Fruit fly (Drosophila melanogaster) whole organism, embryonic: ENCODE measurements around the gene CG33293.
A peak's percentile ranks its signal among the peaks of the same experiment; 100 is the strongest.

ENCODE experiments used
- Bdp1 ChIP-seq: fragments of 200-800 bp; sonication (Bioruptor generic); optimal IDR thresholded peaks from 3 replicates; lab custom pipeline; 2016; ENCODE audit warnings: missing biosample characterization, missing genetic modification characterization
- CG10209 ChIP-seq: fragments of 200-800 bp; sonication (Bioruptor generic); optimal IDR thresholded peaks from 3 replicates; lab custom pipeline; 2017; ENCODE audit warnings: missing biosample characterization, mild to moderate bottlenecking, missing genetic modification characterization, missing genetic modification reagents
- CG11504 ChIP-seq: fragments of 200-800 bp; sonication (Bioruptor generic); optimal IDR thresholded peaks from 3 replicates; lab custom pipeline; 2019; ENCODE audit warnings: missing biosample characterization, mild to moderate bottlenecking, missing genetic modification characterization, moderate library complexity
- CG12155 ChIP-seq: fragments of 200-800 bp; sonication (Bioruptor generic); optimal IDR thresholded peaks from 3 replicates; lab custom pipeline; 2016; ENCODE audit warnings: missing biosample characterization, missing genetic modification characterization
- CG12236 ChIP-seq: fragments of 200-800 bp; sonication (Bioruptor generic); optimal IDR thresholded peaks from 2 replicates; lab custom pipeline; 2016; ENCODE audit warnings: missing biosample characterization, missing genetic modification characterization
- CG12942 ChIP-seq: fragments of 200-800 bp; sonication (Bioruptor generic); optimal IDR thresholded peaks from 3 replicates; lab custom pipeline; 2016; ENCODE audit warnings: missing biosample characterization, missing genetic modification characterization
- CG14860 ChIP-seq: fragments of 200-800 bp; sonication (Bioruptor generic); IDR thresholded peaks from 3 replicates; pipeline ENCODE4 v1.3.6; 2022; ENCODE audit warnings: missing biosample characterization, missing genetic modification characterization; ENCODE audit not compliant: partially characterized antibody
- CG16863 ChIP-seq: fragments of 200-800 bp; sonication (Bioruptor generic); optimal IDR thresholded peaks from 3 replicates; lab custom pipeline; 2016; ENCODE audit warnings: missing biosample characterization, missing genetic modification characterization
- CG17612 ChIP-seq: fragments of 200-800 bp; sonication (Bioruptor generic); IDR thresholded peaks from 2 replicates; pipeline ENCODE4 v1.3.6; 2022; ENCODE audit warnings: missing biosample characterization, missing genetic modification characterization
- CG18599 ChIP-seq: fragments of 200-800 bp; sonication (Bioruptor generic); optimal IDR thresholded peaks from 3 replicates; lab custom pipeline; 2017; ENCODE audit warnings: missing biosample characterization, missing genetic modification characterization, mild to moderate bottlenecking, moderate library complexity, missing genetic modification reagents
- CG31365 ChIP-seq: fragments of 200-800 bp; sonication (Bioruptor generic); optimal IDR thresholded peaks from 2 replicates; lab custom pipeline; 2018; ENCODE audit warnings: missing biosample characterization, mild to moderate bottlenecking, missing genetic modification characterization
- CG3163 ChIP-seq: fragments of 200-800 bp; sonication (Bioruptor generic); optimal IDR thresholded peaks from 3 replicates; lab custom pipeline; 2016; ENCODE audit warnings: missing biosample characterization, missing genetic modification characterization
- CG32532 ChIP-seq: fragments of 200-800 bp; sonication (Bioruptor generic); IDR thresholded peaks from 2 replicates; pipeline ENCODE4 v1.3.6; 2022; ENCODE audit warnings: missing biosample characterization, missing genetic modification characterization
- CG4328 ChIP-seq: fragments of 200-800 bp; sonication (Bioruptor generic); optimal IDR thresholded peaks from 3 replicates; lab custom pipeline; 2017; ENCODE audit warnings: missing biosample characterization, missing genetic modification reagents, missing genetic modification characterization
- CG8765 ChIP-seq: fragments of 200-800 bp; sonication (Bioruptor generic); IDR thresholded peaks from 2 replicates; pipeline ENCODE4 v1.3.6; 2022; ENCODE audit warnings: missing biosample characterization, missing genetic modification characterization
- Dad ChIP-seq: fragments of 200-800 bp; sonication (Bioruptor generic); optimal IDR thresholded peaks from 3 replicates; lab custom pipeline; 2016; ENCODE audit warnings: missing biosample characterization, missing genetic modification characterization
- Dfd ChIP-seq, 2 experiments: fragments of >200 bp; optimal IDR thresholded peaks; 2 replicates each; lab custom pipeline; 2017; ENCODE audit warnings: missing biosample characterization in 2 of 2, missing genetic modification characterization in 2 of 2
- Dp ChIP-seq: fragments of 200-800 bp; sonication (Bioruptor generic); optimal IDR thresholded peaks from 2 replicates; lab custom pipeline; 2018; ENCODE audit warnings: missing biosample characterization, mild to moderate bottlenecking, missing genetic modification characterization, moderate library complexity
- Hr39 ChIP-seq: fragments of >200 bp; optimal IDR thresholded peaks from 2 replicates; lab custom pipeline; 2017
- Hr51 ChIP-seq, 2 experiments: fragments of 200-800 bp; sonication (Bioruptor generic); optimal IDR thresholded peaks; 2 replicates in 1 of 2; 3 replicates in 1 of 2; lab custom pipeline; 2016 to 2018; ENCODE audit warnings: missing biosample characterization in 2 of 2, missing genetic modification characterization in 2 of 2, mild to moderate bottlenecking in 1 of 2, moderate library complexity in 1 of 2
- Kr ChIP-seq: fragments of 200-800 bp; sonication (Bioruptor generic); optimal IDR thresholded peaks from 2 replicates; lab custom pipeline; 2017; ENCODE audit warnings: missing biosample characterization, mild to moderate bottlenecking, missing genetic modification characterization
- Lpt ChIP-seq: fragments of >200 bp; optimal IDR thresholded peaks from 2 replicates; lab custom pipeline; 2018; ENCODE audit warnings: missing biosample characterization, missing genetic modification characterization
- MBD-R2 ChIP-seq: fragments of 200-800 bp; sonication (Bioruptor generic); IDR thresholded peaks from 2 replicates; pipeline ENCODE4 v1.3.6; 2022; ENCODE audit warnings: missing biosample characterization, missing genetic modification characterization
- Myb ChIP-seq: fragments of 200-800 bp; sonication (Bioruptor generic); optimal IDR thresholded peaks from 2 replicates; lab custom pipeline; 2016; ENCODE audit warnings: missing biosample characterization, missing genetic modification characterization
- NK7.1 ChIP-seq: fragments of 200-800 bp; sonication (Bioruptor generic); optimal IDR thresholded peaks from 3 replicates; lab custom pipeline; 2016; ENCODE audit warnings: missing biosample characterization, missing genetic modification characterization
- PHDP ChIP-seq: fragments of 200-800 bp; sonication (Bioruptor generic); optimal IDR thresholded peaks from 3 replicates; lab custom pipeline; 2018; ENCODE audit warnings: missing biosample characterization, mild to moderate bottlenecking, missing genetic modification characterization, moderate library complexity
- Rx ChIP-seq: fragments of 200-800 bp; sonication (Bioruptor generic); IDR thresholded peaks from 2 replicates; pipeline ENCODE4 v1.3.6; 2022; ENCODE audit warnings: missing biosample characterization, missing genetic modification characterization
- Sry-δ ChIP-seq: fragments of 200-800 bp; sonication (Bioruptor generic); optimal IDR thresholded peaks from 2 replicates; lab custom pipeline; 2016; ENCODE audit warnings: missing biosample characterization, missing genetic modification characterization
- ab ChIP-seq: fragments of 200-800 bp; sonication (Bioruptor generic); optimal IDR thresholded peaks from 2 replicates; lab custom pipeline; 2016; ENCODE audit warnings: missing biosample characterization, missing genetic modification characterization
- al ChIP-seq: fragments of 200-800 bp; sonication (Bioruptor generic); IDR thresholded peaks from 2 replicates; pipeline ENCODE4 v1.3.6; 2022; ENCODE audit warnings: missing biosample characterization, missing genetic modification characterization
- ato ChIP-seq: fragments of 200-800 bp; sonication (Bioruptor generic); IDR thresholded peaks from 2 replicates; pipeline ENCODE4 v1.3.6; 2022; ENCODE audit warnings: missing biosample characterization, missing genetic modification characterization; ENCODE audit not compliant: partially characterized antibody
- az2 ChIP-seq: fragments of 200-800 bp; sonication (Bioruptor generic); optimal IDR thresholded peaks from 3 replicates; lab custom pipeline; 2016; ENCODE audit warnings: missing biosample characterization, missing genetic modification characterization
- crol ChIP-seq: fragments of 200-800 bp; sonication (Bioruptor generic); IDR thresholded peaks from 2 replicates; pipeline ENCODE4 v1.3.6; 2022; ENCODE audit warnings: missing biosample characterization, missing genetic modification characterization
- eve ChIP-seq, 2 experiments: fragments of >200 bp; optimal IDR thresholded peaks; 2 replicates each; lab custom pipeline; 2017; ENCODE audit warnings: missing biosample characterization in 2 of 2, missing genetic modification characterization in 2 of 2
- ewg ChIP-seq: fragments of 200-800 bp; sonication (Bioruptor generic); optimal IDR thresholded peaks from 3 replicates; lab custom pipeline; 2017; ENCODE audit warnings: mild to moderate bottlenecking, missing biosample characterization, missing genetic modification reagents, missing genetic modification characterization
- gsb-n ChIP-seq: fragments of 200-800 bp; sonication (Bioruptor generic); optimal IDR thresholded peaks from 3 replicates; lab custom pipeline; 2018; ENCODE audit warnings: missing biosample characterization, mild to moderate bottlenecking, missing genetic modification characterization
- gt ChIP-seq: fragments of 200-800 bp; sonication (Bioruptor generic); IDR thresholded peaks from 2 replicates; pipeline ENCODE4 v1.3.6; 2022; ENCODE audit warnings: missing biosample characterization, missing genetic modification characterization
- her ChIP-seq: fragments of 200-800 bp; sonication (Bioruptor generic); optimal IDR thresholded peaks from 2 replicates; lab custom pipeline; 2016; ENCODE audit warnings: missing biosample characterization, missing genetic modification characterization
- klu ChIP-seq: fragments of 200-800 bp; sonication (Bioruptor generic); IDR thresholded peaks from 2 replicates; pipeline ENCODE4 v1.3.6; 2022; ENCODE audit warnings: missing biosample characterization, missing genetic modification characterization
- lola ChIP-seq, 3 experiments: fragments of >200 bp in 2 of 3; fragments of 200-800 bp in 1 of 3; sonication (Bioruptor generic) in 1 of 3; optimal IDR thresholded peaks; 2 replicates each; lab custom pipeline; 2017 to 2019; ENCODE audit warnings: missing biosample characterization in 3 of 3, missing genetic modification characterization in 3 of 3, mild to moderate bottlenecking in 1 of 3, moderate library complexity in 1 of 3
- luna ChIP-seq: fragments of 200-800 bp; sonication (Bioruptor generic); optimal IDR thresholded peaks from 2 replicates; lab custom pipeline; 2016; ENCODE audit warnings: missing biosample characterization, missing genetic modification characterization
- p53 ChIP-seq: fragments of 200-800 bp; sonication (Bioruptor generic); optimal IDR thresholded peaks from 2 replicates; lab custom pipeline; 2016; ENCODE audit warnings: missing biosample characterization, missing genetic modification characterization
- pan ChIP-seq, 4 experiments: fragments of >200 bp in 3 of 4; fragments of 200-800 bp in 1 of 4; sonication (Bioruptor generic) in 1 of 4; optimal IDR thresholded peaks in 3 of 4; IDR thresholded peaks in 1 of 4; 2 replicates each; pipeline versions ENCODE4 v1.3.6 to Lab custom; 2017 to 2022; ENCODE audit warnings: missing biosample characterization in 2 of 4, missing genetic modification characterization in 2 of 4, mixed read lengths in 1 of 4
- peb ChIP-seq: fragments of 200-800 bp; sonication (Bioruptor generic); IDR thresholded peaks from 2 replicates; pipeline ENCODE4 v1.3.6; 2022; ENCODE audit warnings: missing biosample characterization, missing genetic modification characterization
- pros ChIP-seq: fragments of 200-800 bp; sonication (Bioruptor generic); optimal IDR thresholded peaks from 3 replicates; lab custom pipeline; 2019; ENCODE audit warnings: missing biosample characterization, mild to moderate bottlenecking, missing genetic modification characterization, moderate library complexity
- psq ChIP-seq: fragments of 200-800 bp; sonication (Bioruptor generic); optimal IDR thresholded peaks from 2 replicates; lab custom pipeline; 2017; ENCODE audit warnings: missing biosample characterization, missing genetic modification characterization
- sqz ChIP-seq: fragments of 200-800 bp; sonication (Bioruptor generic); optimal IDR thresholded peaks from 3 replicates; lab custom pipeline; 2018; ENCODE audit warnings: missing biosample characterization, mild to moderate bottlenecking, missing genetic modification characterization
- stc ChIP-seq: fragments of 200-800 bp; sonication (Bioruptor generic); IDR thresholded peaks from 2 replicates; pipeline ENCODE4 v1.3.6; 2022; ENCODE audit warnings: missing biosample characterization, missing genetic modification characterization
- tap ChIP-seq: fragments of 200-800 bp; optimal IDR thresholded peaks from 3 replicates; lab custom pipeline; 2019; ENCODE audit warnings: missing biosample characterization, mild to moderate bottlenecking, missing genetic modification characterization, moderate library complexity
- vfl ChIP-seq: fragments of 200-800 bp; sonication (Bioruptor generic); optimal IDR thresholded peaks from 2 replicates; lab custom pipeline; 2016; ENCODE audit warnings: missing biosample characterization, missing genetic modification characterization
- wdn ChIP-seq: fragments of 200-800 bp; sonication (Bioruptor generic); IDR thresholded peaks from 2 replicates; pipeline ENCODE4 v1.3.6; 2022; ENCODE audit warnings: missing biosample characterization, missing genetic modification characterization

The CG33293 gene

dm6 chr3R:5198302-5198701 is 42.2 kb downstream of the CG33293 start (continued):
- TF ChIP-seq az2 (GFP tag; lab: Kevin White, UChicago) = peak; percentile 10
- peak; percentile 56; the same call in 1 of the 2 replicates for TF ChIP-seq stc (GFP tag; lab: Robert Waterston, UW)
- peak; percentile 45 for TF ChIP-seq Myb (GFP tag; lab: Kevin White, UChicago)
- TF ChIP-seq gt = no peak
- TF ChIP-seq her (GFP tag; lab: Kevin White, UChicago) = peak; percentile 67
- TF ChIP-seq Rx (GFP tag; lab: Robert Waterston, UW) = peak; percentile 18; the same call in 1 of the 2 replicates
- TF ChIP-seq CG16863 (GFP tag; lab: Kevin White, UChicago) = peak; percentile 30
- TF ChIP-seq Bdp1 (GFP tag; lab: Kevin White, UChicago) = peak; percentile 37
- TF ChIP-seq Kr (GFP tag; lab: Kevin White, UChicago) = no peak
- TF ChIP-seq klu (GFP tag; lab: Robert Waterston, UW) = peak; percentile 41; the same call in 1 of the 2 replicates
- no peak for TF ChIP-seq Dp
- TF ChIP-seq eve (GFP tag; optimal IDR thresholded peaks at IDR 0.05; lab: Kevin White, UChicago) = no peak
- no peak for TF ChIP-seq Dfd (GFP tag; optimal IDR thresholded peaks at IDR 0.05; lab: Kevin White, UChicago)
- peak; percentile 61 for TF ChIP-seq PHDP
- TF ChIP-seq crol (GFP tag; lab: Robert Waterston, UW) = no peak
- TF ChIP-seq wdn = 0 out of 2 replicates have a peak, but pooled peaks have one; percentile 36
- TF ChIP-seq CG32532 = peak; percentile 75; the same call in 1 of the 2 replicates
- TF ChIP-seq pan (optimal IDR thresholded peaks at IDR 0.05; lab: Kevin White, UChicago) = no peak
- peak in 1 of 2 experiments; percentile 69 for TF ChIP-seq pan (GFP tag; optimal IDR thresholded peaks at IDR 0.05 in 1 of 2, IDR thresholded peaks at IDR 0.05 in 1 of 2)
- no peak for TF ChIP-seq ab (GFP tag; lab: Kevin White, UChicago)
- TF ChIP-seq sqz (GFP tag; lab: Kevin White, UChicago) = no peak
- no peak for TF ChIP-seq ato (GFP tag; lab: Robert Waterston, UW)
- no peak for TF ChIP-seq CG12236 (GFP tag; lab: Kevin White, UChicago)
- TF ChIP-seq CG3163 (GFP tag; lab: Kevin White, UChicago) = peak; percentile 39
- TF ChIP-seq Dad (GFP tag; lab: Kevin White, UChicago) = peak; percentile 6
- TF ChIP-seq lola (GFP tag; optimal IDR thresholded peaks at IDR 0.05; lab: Kevin White, UChicago) = no peak
- peak; percentile 27 for TF ChIP-seq luna (GFP tag; lab: Kevin White, UChicago)
- TF ChIP-seq psq (GFP tag; lab: Kevin White, UChicago) = no peak
- TF ChIP-seq CG12942 = peak; percentile 6
- peak; percentile 12 for TF ChIP-seq Sry-δ (GFP tag; lab: Kevin White, UChicago)
- TF ChIP-seq vfl = peak; percentile 53
- no peak for TF ChIP-seq peb (GFP tag; lab: Robert Waterston, UW)
- peak; percentile 57 for TF ChIP-seq CG10209 (GFP tag; lab: Kevin White, UChicago)
- TF ChIP-seq MBD-R2 (GFP tag; lab: Robert Waterston, UW) = peak; percentile 17; the same call in 1 of the 2 replicates
- TF ChIP-seq CG8765 (GFP tag; lab: Robert Waterston, UW) = no peak
- no peak for TF ChIP-seq p53 (GFP tag; lab: Kevin White, UChicago)
- TF ChIP-seq CG18599 (GFP tag; lab: Kevin White, UChicago) = peak; percentile 93
- no peak for TF ChIP-seq tap (tag; lab: Kevin White, UChicago)
- no peak for TF ChIP-seq pros (GFP tag; lab: Kevin White, UChicago)
- peak; percentile 31 to 61 for TF ChIP-seq Hr51 (GFP tag; optimal IDR thresholded peaks at IDR 0.05; lab: Kevin White, UChicago)
- no peak for TF ChIP-seq Hr39
- no peak for TF ChIP-seq CG17612
- no peak for TF ChIP-seq CG4328
- TF ChIP-seq CG31365 (tag; lab: Kevin White, UChicago) = peak; percentile 39
- peak; percentile 31; the same call in 1 of the 2 replicates for TF ChIP-seq al (GFP tag; lab: Robert Waterston, UW)
- TF ChIP-seq NK7.1 (GFP tag; lab: Kevin White, UChicago) = peak; percentile 32
- TF ChIP-seq Lpt (GFP tag; lab: Kevin White, UChicago) = no peak
- TF ChIP-seq CG14860 = no peak
- no peak for TF ChIP-seq gsb-n (tag; lab: Kevin White, UChicago)
- TF ChIP-seq ewg (GFP tag; lab: Kevin White, UChicago) = peak; percentile 31
- TF ChIP-seq CG12155 = peak; percentile 39
- peak; percentile 67 for TF ChIP-seq CG11504 (tag; lab: Kevin White, UChicago)
